Worm (Caenorhabditis elegans) whole organism, L4 larva: ENCODE measurements around the gene srv-2.

Experiments
- ceh-82 ChIP-seq: sonication (generic microtip); optimal IDR thresholded peaks from 2 replicates; lab custom pipeline; 2017; ENCODE audit warnings: missing biosample characterization, missing genetic modification characterization
- fkh-10 ChIP-seq: fragments of 150-350 bp; optimal IDR thresholded peaks from 2 replicates; lab custom pipeline; 2014; ENCODE audit warnings: missing biosample characterization, missing genetic modification reagents, missing genetic modification characterization
- lim-7 ChIP-seq: fragments of 200-800 bp; sonication (Bioruptor generic); IDR thresholded peaks from 2 replicates; pipeline ENCODE4 v1.3.6; 2022; ENCODE audit warnings: missing genetic modification characterization, missing compliant biosample characterization
- zfp-2 ChIP-seq: sonication (generic microtip); optimal IDR thresholded peaks from 2 replicates; lab custom pipeline; 2016; ENCODE audit warnings: mild to moderate bottlenecking, missing genetic modification characterization, missing compliant biosample characterization

DNA sequence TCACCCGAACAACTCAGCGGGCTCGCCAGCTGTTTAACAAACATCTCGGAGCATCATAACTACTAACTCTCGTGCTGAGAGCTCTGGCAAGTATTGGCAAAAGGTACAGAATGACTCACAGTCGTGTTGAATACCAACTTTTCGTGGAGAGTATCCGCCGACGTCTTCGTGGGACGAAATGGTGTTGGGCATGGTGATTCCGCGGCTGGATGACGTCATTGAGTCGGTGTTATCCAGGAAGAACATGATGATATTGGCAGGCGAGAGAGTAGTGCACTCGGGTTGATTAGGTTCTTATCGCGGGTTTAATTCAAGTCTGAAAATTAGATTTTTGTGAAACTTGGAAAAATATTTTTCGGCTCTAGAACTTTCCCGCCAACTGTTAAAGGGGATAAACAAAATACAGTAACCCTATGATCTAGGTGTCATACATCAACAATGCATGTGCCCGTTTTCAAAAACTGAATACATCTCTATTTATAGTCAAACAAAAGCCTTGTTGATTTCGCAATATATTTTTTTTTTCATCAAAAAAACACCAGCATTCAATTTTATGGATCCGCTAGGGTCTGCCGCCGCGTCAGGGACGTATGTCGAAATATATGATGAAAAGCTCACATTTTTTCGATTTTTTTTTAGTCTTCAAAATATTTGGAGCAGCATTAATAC lies 48.6 kb downstream of the srv-2 start:
- TF ChIP-seq lim-7 = no peak
- no peak for TF ChIP-seq fkh-10 (GFP tag; lab: Kevin White, UChicago)
- no peak for TF ChIP-seq zfp-2 (tag; lab: Kevin White, UChicago)
- no peak for TF ChIP-seq ceh-82 (tag; lab: Kevin White, UChicago)
